Fruit fly (Drosophila melanogaster) whole organism, embryonic: Measurements from ENCODE around the gene prt.

Experiments used
- Atf6 ChIP-seq: fragments of 200-800 bp; sonication (Bioruptor generic); IDR thresholded peaks from 2 replicates; pipeline ENCODE4 v1.3.6; 2022; ENCODE audit warnings: missing biosample characterization, missing genetic modification characterization
- BtbVII ChIP-seq: fragments of 200-800 bp; sonication (Bioruptor generic); optimal IDR thresholded peaks from 3 replicates; lab custom pipeline; 2017; ENCODE audit warnings: missing biosample characterization, mild to moderate bottlenecking, missing genetic modification characterization
- CG11085 ChIP-seq: fragments of 200-800 bp; sonication (Bioruptor generic); IDR thresholded peaks from 2 replicates; pipeline ENCODE4 v1.3.6; 2022; ENCODE audit warnings: missing biosample characterization, missing genetic modification characterization
- CG13775 ChIP-seq: fragments of 200-800 bp; sonication (Bioruptor generic); optimal IDR thresholded peaks from 3 replicates; lab custom pipeline; 2017; ENCODE audit warnings: missing biosample characterization, mild to moderate bottlenecking, missing genetic modification characterization
- CG14014 ChIP-seq: fragments of 200-800 bp; sonication (Bioruptor generic); IDR thresholded peaks from 2 replicates; pipeline ENCODE4 v1.3.6; 2022; ENCODE audit warnings: missing biosample characterization, missing genetic modification characterization
- CG16863 ChIP-seq: fragments of 200-800 bp; sonication (Bioruptor generic); optimal IDR thresholded peaks from 3 replicates; lab custom pipeline; 2016; ENCODE audit warnings: missing biosample characterization, missing genetic modification characterization
- CG17829 ChIP-seq: fragments of 200-800 bp; optimal IDR thresholded peaks from 2 replicates; lab custom pipeline; 2019; ENCODE audit warnings: missing biosample characterization, mild to moderate bottlenecking, missing genetic modification characterization, moderate library complexity
- CG2129 ChIP-seq: fragments of 200-800 bp; sonication (Bioruptor generic); IDR thresholded peaks from 2 replicates; pipeline ENCODE4 v1.3.6; 2022; ENCODE audit warnings: missing biosample characterization, missing genetic modification characterization; ENCODE audit not compliant: partially characterized antibody
- CG2712 ChIP-seq: fragments of 200-800 bp; optimal IDR thresholded peaks from 3 replicates; lab custom pipeline; 2019; ENCODE audit warnings: missing biosample characterization, mild to moderate bottlenecking, missing genetic modification characterization, moderate library complexity
- CG30020 ChIP-seq: fragments of 200-800 bp; optimal IDR thresholded peaks from 2 replicates; lab custom pipeline; 2019; ENCODE audit warnings: missing biosample characterization, mild to moderate bottlenecking, missing genetic modification characterization, moderate library complexity
- CG31388 ChIP-seq: fragments of 200-800 bp; sonication (Bioruptor generic); optimal IDR thresholded peaks from 2 replicates; lab custom pipeline; 2016; ENCODE audit warnings: missing biosample characterization, missing genetic modification characterization
- CG32532 ChIP-seq: fragments of 200-800 bp; sonication (Bioruptor generic); IDR thresholded peaks from 2 replicates; pipeline ENCODE4 v1.3.6; 2022; ENCODE audit warnings: missing biosample characterization, missing genetic modification characterization
- CG33213 ChIP-seq: fragments of 200-800 bp; sonication (Bioruptor generic); optimal IDR thresholded peaks from 3 replicates; lab custom pipeline; 2016; ENCODE audit warnings: missing biosample characterization, missing genetic modification characterization
- CG4424 ChIP-seq: fragments of 200-800 bp; sonication (Bioruptor generic); optimal IDR thresholded peaks from 3 replicates; lab custom pipeline; 2016; ENCODE audit warnings: missing biosample characterization, missing genetic modification characterization
- CG4730 ChIP-seq: fragments of 200-800 bp; sonication (Bioruptor generic); IDR thresholded peaks from 2 replicates; pipeline ENCODE4 v1.3.6; 2022; ENCODE audit warnings: missing biosample characterization, missing genetic modification characterization
- CG4820 ChIP-seq: fragments of 200-800 bp; sonication (Bioruptor generic); optimal IDR thresholded peaks from 3 replicates; lab custom pipeline; 2016; ENCODE audit warnings: missing biosample characterization, missing genetic modification characterization
- CG6272 ChIP-seq: fragments of 200-800 bp; sonication (Bioruptor generic); IDR thresholded peaks from 2 replicates; pipeline ENCODE4 v1.3.6; 2022; ENCODE audit warnings: missing biosample characterization, missing genetic modification characterization
- CG6791 ChIP-seq: fragments of 200-800 bp; sonication (Bioruptor generic); IDR thresholded peaks from 3 replicates; pipeline ENCODE4 v1.3.6; 2022; ENCODE audit warnings: missing biosample characterization, missing genetic modification characterization; ENCODE audit not compliant: partially characterized antibody
- CG7357 ChIP-seq: fragments of 200-800 bp; sonication (Bioruptor generic); IDR thresholded peaks from 3 replicates; pipeline ENCODE4 v1.3.6; 2022; ENCODE audit warnings: missing biosample characterization, missing genetic modification characterization
- CG7556 ChIP-seq: fragments of 200-800 bp; sonication (Bioruptor generic); optimal IDR thresholded peaks from 2 replicates; lab custom pipeline; 2017; ENCODE audit warnings: missing biosample characterization, mild to moderate bottlenecking, missing genetic modification characterization
- CG9932 ChIP-seq: fragments of 200-800 bp; sonication (Bioruptor generic); IDR thresholded peaks from 2 replicates; pipeline ENCODE4 v1.3.6; 2022; ENCODE audit warnings: missing biosample characterization, missing genetic modification characterization
- CkIIα-i1 ChIP-seq: fragments of 200-800 bp; sonication (Bioruptor generic); IDR thresholded peaks from 2 replicates; pipeline ENCODE4 v1.3.6; 2022; ENCODE audit warnings: missing biosample characterization, missing genetic modification characterization
- D19B ChIP-seq: fragments of 200-800 bp; sonication (Bioruptor generic); optimal IDR thresholded peaks from 2 replicates; lab custom pipeline; 2017; ENCODE audit warnings: missing biosample characterization, mild to moderate bottlenecking, missing genetic modification characterization
- HLH54F ChIP-seq: fragments of 200-800 bp; sonication (Bioruptor generic); optimal IDR thresholded peaks from 3 replicates; lab custom pipeline; 2016; ENCODE audit warnings: missing biosample characterization, missing genetic modification characterization
- Jarid2 ChIP-seq: fragments of 200-800 bp; sonication (Bioruptor generic); optimal IDR thresholded peaks from 3 replicates; lab custom pipeline; 2017; ENCODE audit warnings: mild to moderate bottlenecking, missing biosample characterization, missing genetic modification reagents, missing genetic modification characterization
- Ptx1 ChIP-seq: fragments of 200-800 bp; sonication (Bioruptor generic); IDR thresholded peaks from 2 replicates; pipeline ENCODE4 v1.3.6; 2022; ENCODE audit warnings: missing biosample characterization, missing genetic modification characterization
- Tbp ChIP-seq: fragments of >200 bp; optimal IDR thresholded peaks from 2 replicates; lab custom pipeline; 2018; ENCODE audit warnings: missing biosample characterization, missing genetic modification characterization
- Usf ChIP-seq: fragments of 200-800 bp; sonication (Bioruptor generic); optimal IDR thresholded peaks from 2 replicates; lab custom pipeline; 2017; ENCODE audit warnings: missing genotype, missing biosample characterization, missing genetic modification characterization
- Xrp1 ChIP-seq: fragments of 200-800 bp; sonication (Bioruptor generic); IDR thresholded peaks from 2 replicates; pipeline ENCODE4 v1.3.6; 2022; ENCODE audit warnings: missing biosample characterization, missing genetic modification characterization
- ato ChIP-seq: fragments of 200-800 bp; sonication (Bioruptor generic); IDR thresholded peaks from 2 replicates; pipeline ENCODE4 v1.3.6; 2022; ENCODE audit warnings: missing biosample characterization, missing genetic modification characterization; ENCODE audit not compliant: partially characterized antibody
- bowl ChIP-seq: fragments of 200-800 bp; sonication (Bioruptor generic); IDR thresholded peaks from 2 replicates; pipeline ENCODE4 v1.3.6; 2022; ENCODE audit warnings: missing biosample characterization, missing genetic modification characterization
- chinmo ChIP-seq: fragments of 200-800 bp; sonication (Bioruptor generic); IDR thresholded peaks from 4 replicates; pipeline ENCODE4 v1.3.6; 2022; ENCODE audit warnings: missing biosample characterization, missing genetic modification characterization; ENCODE audit not compliant: partially characterized antibody
- disco-r ChIP-seq: fragments of 200-800 bp; sonication (Bioruptor generic); optimal IDR thresholded peaks from 2 replicates; lab custom pipeline; 2016; ENCODE audit warnings: missing biosample characterization, missing genetic modification characterization
- ewg ChIP-seq: fragments of 200-800 bp; sonication (Bioruptor generic); optimal IDR thresholded peaks from 3 replicates; lab custom pipeline; 2017; ENCODE audit warnings: mild to moderate bottlenecking, missing biosample characterization, missing genetic modification reagents, missing genetic modification characterization
- hkb ChIP-seq, 2 experiments: fragments of 200-800 bp in 1 of 2; fragments of >200 bp in 1 of 2; sonication (Bioruptor generic) in 1 of 2; IDR thresholded peaks in 1 of 2; optimal IDR thresholded peaks in 1 of 2; 2 replicates each; pipeline versions ENCODE4 v1.3.6 to Lab custom; 2017 to 2022; ENCODE audit warnings: missing biosample characterization in 1 of 2, missing genetic modification characterization in 1 of 2
- ind ChIP-seq: fragments of 200-800 bp; sonication (Bioruptor generic); optimal IDR thresholded peaks from 3 replicates; lab custom pipeline; 2016; ENCODE audit warnings: missing biosample characterization, missing genetic modification characterization
- kay ChIP-seq: fragments of 200-800 bp; sonication (Bioruptor generic); optimal IDR thresholded peaks from 2 replicates; lab custom pipeline; 2016; ENCODE audit warnings: missing biosample characterization, missing genetic modification characterization
- lab ChIP-seq: fragments of 200-800 bp; sonication (Bioruptor generic); optimal IDR thresholded peaks from 3 replicates; lab custom pipeline; 2017; ENCODE audit warnings: missing biosample characterization, missing genetic modification characterization, mild to moderate bottlenecking, moderate library complexity, missing genetic modification reagents
- nom ChIP-seq: fragments of 200-800 bp; sonication (Bioruptor generic); optimal IDR thresholded peaks from 2 replicates; lab custom pipeline; 2017; ENCODE audit warnings: missing biosample characterization, missing genetic modification characterization, mild to moderate bottlenecking, moderate library complexity, missing genetic modification reagents
- onecut ChIP-seq: fragments of 200-800 bp; sonication (Bioruptor generic); IDR thresholded peaks from 2 replicates; pipeline ENCODE4 v1.3.6; 2022; ENCODE audit warnings: missing biosample characterization, missing genetic modification characterization
- org-1 ChIP-seq: fragments of 200-800 bp; sonication (Bioruptor generic); optimal IDR thresholded peaks from 2 replicates; lab custom pipeline; 2017; ENCODE audit warnings: missing biosample characterization, missing genetic modification characterization
- peb ChIP-seq: fragments of 200-800 bp; sonication (Bioruptor generic); IDR thresholded peaks from 2 replicates; pipeline ENCODE4 v1.3.6; 2022; ENCODE audit warnings: missing biosample characterization, missing genetic modification characterization
- phol ChIP-seq: fragments of 200-800 bp; sonication (Bioruptor generic); optimal IDR thresholded peaks from 3 replicates; lab custom pipeline; 2018; ENCODE audit warnings: missing biosample characterization, mild to moderate bottlenecking, missing genetic modification characterization, moderate library complexity
- psq ChIP-seq: fragments of 200-800 bp; sonication (Bioruptor generic); optimal IDR thresholded peaks from 2 replicates; lab custom pipeline; 2017; ENCODE audit warnings: missing biosample characterization, missing genetic modification characterization
- sc ChIP-seq, 3 experiments: fragments of >200 bp in 2 of 3; fragments of 200-800 bp in 1 of 3; sonication (Bioruptor generic) in 1 of 3; optimal IDR thresholded peaks; 2 replicates in 2 of 3; 3 replicates in 1 of 3; lab custom pipeline; 2017; ENCODE audit warnings: mild to moderate bottlenecking in 1 of 3, missing biosample characterization in 1 of 3, missing genetic modification characterization in 1 of 3, missing genetic modification reagents in 1 of 3
- tin ChIP-seq: fragments of 200-800 bp; sonication (Bioruptor generic); optimal IDR thresholded peaks from 3 replicates; lab custom pipeline; 2016; ENCODE audit warnings: missing biosample characterization, missing genetic modification characterization
- wor ChIP-seq: fragments of 200-800 bp; sonication (Bioruptor generic); IDR thresholded peaks from 2 replicates; pipeline ENCODE4 v1.3.6; 2022; ENCODE audit warnings: missing biosample characterization, missing genetic modification characterization
- z ChIP-seq: fragments of 200-800 bp; sonication (Bioruptor generic); IDR thresholded peaks from 3 replicates; pipeline ENCODE4 v1.3.6; 2022; ENCODE audit warnings: missing biosample characterization, missing genetic modification characterization
- zf30C ChIP-seq: fragments of 200-800 bp; sonication (Bioruptor generic); optimal IDR thresholded peaks from 3 replicates; lab custom pipeline; 2018; ENCODE audit warnings: missing biosample characterization, mild to moderate bottlenecking, missing genetic modification characterization

The prt gene

dm6 chr3R:23722680-23723372 lies 24.0 kb upstream of the prt start, which contains the start of gene CG10365 (continued):
- TF ChIP-seq BtbVII (GFP tag; lab: Kevin White, UChicago): peak; percentile 89
- peak; percentile 52 for TF ChIP-seq psq (GFP tag; lab: Kevin White, UChicago)
- peak; percentile 94 for TF ChIP-seq Atf6 (GFP tag; lab: Robert Waterston, UW)
- TF ChIP-seq Tbp: no peak
- peak; percentile 76 for TF ChIP-seq CG7357
- no peak for TF ChIP-seq ato
- TF ChIP-seq CG30020 (tag; lab: Kevin White, UChicago): no peak
- peak; percentile 74 for TF ChIP-seq onecut (GFP tag; lab: Robert Waterston, UW)
- peak; percentile 70 for TF ChIP-seq ewg (GFP tag; lab: Kevin White, UChicago)
- no peak for TF ChIP-seq sc (optimal IDR thresholded peaks at IDR 0.05; lab: Kevin White, UChicago)
- peak; percentile 24 for TF ChIP-seq sc (GFP tag; optimal IDR thresholded peaks at IDR 0.05; lab: Kevin White, UChicago)
- no peak for TF ChIP-seq CkIIα-i1
- no peak for TF ChIP-seq CG33213 (GFP tag; lab: Kevin White, UChicago)
- peak; percentile 81 for TF ChIP-seq ind
- TF ChIP-seq HLH54F (GFP tag; lab: Kevin White, UChicago): no peak
- peak; percentile 49 for TF ChIP-seq CG4820 (GFP tag; lab: Kevin White, UChicago)
- TF ChIP-seq CG16863 (GFP tag; lab: Kevin White, UChicago): no peak
- peak; percentile 58 for TF ChIP-seq CG17829 (tag; lab: Kevin White, UChicago)
- peak; percentile 72 for TF ChIP-seq org-1
- peak; percentile 32; the same call in 1 of the 2 replicates for TF ChIP-seq CG6272 (GFP tag; lab: Robert Waterston, UW)
- TF ChIP-seq CG2712 (tag; lab: Kevin White, UChicago): peak; percentile 84
- TF ChIP-seq CG14014 (GFP tag; lab: Robert Waterston, UW): peak; percentile 92
- peak; percentile 82 for TF ChIP-seq CG4424
- peak; percentile 67 for TF ChIP-seq tin
- TF ChIP-seq Jarid2 (GFP tag; lab: Kevin White, UChicago): no peak
- TF ChIP-seq CG9932 (GFP tag; lab: Robert Waterston, UW): peak; percentile 67
- peak; percentile 24; the same call in 1 of the 2 replicates for TF ChIP-seq peb
- no peak for TF ChIP-seq hkb (optimal IDR thresholded peaks at IDR 0.05; lab: Kevin White, UChicago)
- peak; percentile 84 for TF ChIP-seq hkb (GFP tag; IDR thresholded peaks at IDR 0.05; lab: Robert Waterston, UW)
- peak; percentile 86 for TF ChIP-seq Xrp1 (GFP tag; lab: Robert Waterston, UW)
- TF ChIP-seq z (GFP tag; lab: Robert Waterston, UW): 0 out of 3 replicates have a peak, but pooled peaks have one; percentile 29
- peak; percentile 89; the same call in 3 of the 4 replicates for TF ChIP-seq chinmo (GFP tag; lab: Robert Waterston, UW)
- peak; percentile 32 for TF ChIP-seq CG31388 (GFP tag; lab: Kevin White, UChicago)
- TF ChIP-seq nom: peak; percentile 68
- TF ChIP-seq CG11085: peak; percentile 76
- peak; percentile 92 for TF ChIP-seq lab (GFP tag; lab: Kevin White, UChicago)
- TF ChIP-seq kay (GFP tag; lab: Kevin White, UChicago): peak; percentile 40
- TF ChIP-seq Usf (GFP tag; lab: Kevin White, UChicago): peak; percentile 25
- TF ChIP-seq CG13775 (GFP tag; lab: Kevin White, UChicago): peak; percentile 71
- TF ChIP-seq wor (GFP tag; lab: Robert Waterston, UW): peak; percentile 57
- TF ChIP-seq Ptx1 (GFP tag; lab: Robert Waterston, UW): peak; percentile 92
- TF ChIP-seq phol (tag; lab: Kevin White, UChicago): peak; percentile 89
- TF ChIP-seq D19B: peak; percentile 61
- TF ChIP-seq disco-r (GFP tag; lab: Kevin White, UChicago): no peak
- no peak for TF ChIP-seq CG6791 (GFP tag; lab: Robert Waterston, UW)
- TF ChIP-seq CG2129 (GFP tag; lab: Robert Waterston, UW): no peak
- peak; percentile 91 for TF ChIP-seq CG32532
- TF ChIP-seq CG7556 (GFP tag; lab: Kevin White, UChicago): peak; percentile 96
- TF ChIP-seq zf30C (GFP tag; lab: Kevin White, UChicago): peak; percentile 59
- peak; percentile 68 for TF ChIP-seq CG4730
- TF ChIP-seq bowl (GFP tag; lab: Robert Waterston, UW): peak; percentile 67; the same call in 1 of the 2 replicates
